Worm (Caenorhabditis elegans): Measurements from ENCODE around the gene rsu-1.
A peak's percentile ranks its signal among the peaks of the same experiment; 100 is the strongest.

rsu-1 gene

DNA sequence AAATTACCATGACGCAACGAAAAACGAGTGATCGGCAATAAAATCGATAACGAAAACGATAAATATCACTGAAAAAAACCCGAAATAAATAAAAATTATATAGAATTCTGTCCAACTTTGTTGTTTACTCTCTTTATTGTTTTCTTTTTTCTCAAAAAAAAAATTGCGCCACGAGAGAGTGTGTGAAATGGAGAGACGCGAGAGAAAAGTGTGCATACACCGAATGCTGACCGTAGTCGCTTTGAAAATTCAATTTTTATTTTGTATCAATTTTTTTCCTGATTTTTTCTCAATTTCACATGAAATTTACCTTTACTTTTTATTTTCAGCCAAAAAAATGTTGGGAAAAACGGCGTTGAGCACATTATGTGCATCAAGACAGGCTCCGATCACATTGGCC, 38.1 kb downstream of the rsu-1 start, which contains the start of the genes M01F1.4 and mrpl-35 (continued):
- TF ChIP-seq lsy-2 (tag; optimal IDR thresholded peaks at IDR 0.05) (peak in 1 of 2 experiments; percentile 97), zip-11 (GFP tag; IDR thresholded peaks at IDR 0.05) (no peak), T20F7.1 (GFP tag; optimal IDR thresholded peaks at IDR 0.05) (no peak), mdl-1 (tag; optimal IDR thresholded peaks at IDR 0.05) (no peak), duxl-1 (tag; optimal IDR thresholded peaks at IDR 0.05; ENCODE audit: poor library complexity) (no peak), F44E2.7 (GFP tag; IDR thresholded peaks at IDR 0.05) (no peak), hlh-30 (tag; optimal IDR thresholded peaks at IDR 0.05; ENCODE audit: insufficient read depth) (peak; percentile 36), R02D3.7 (tag; optimal IDR thresholded peaks at IDR 0.05) (no peak), Y105C5A.15 (GFP tag; IDR thresholded peaks at IDR 0.05) (no peak), madf-5 (GFP tag; IDR thresholded peaks at IDR 0.05) (no peak), saeg-2 (GFP tag; IDR thresholded peaks at IDR 0.05) (no peak), lim-7 (GFP tag; IDR thresholded peaks at IDR 0.05) (no peak), dmd-9 (GFP tag; IDR thresholded peaks at IDR 0.05) (no peak), egl-27 (tag; optimal IDR thresholded peaks at IDR 0.05) (no peak), snpc-1.2 (GFP tag; IDR thresholded peaks at IDR 0.05) (no peak)

DNA sequence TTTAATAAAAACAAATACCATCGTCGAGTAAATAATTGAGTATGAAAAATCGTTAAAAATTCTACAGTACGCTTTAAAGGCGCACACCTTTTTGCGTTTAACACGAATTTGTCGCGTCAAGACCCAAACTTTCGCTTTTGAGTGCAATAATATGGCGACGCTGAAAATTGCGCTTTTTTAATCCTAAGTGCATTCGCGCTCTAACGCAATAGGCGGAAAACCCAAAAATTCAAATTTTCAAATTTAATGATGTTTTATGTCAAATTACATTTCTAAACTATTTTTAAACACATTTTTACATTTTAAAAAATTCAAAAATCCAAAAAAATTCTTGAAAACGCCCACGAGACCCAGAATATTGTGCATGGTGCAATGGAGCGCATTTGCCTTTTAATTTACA, 40.0 kb downstream of the rsu-1 start:
- TF ChIP-seq lin-38 (GFP tag; IDR thresholded peaks at IDR 0.05): peak; percentile 46
- TF ChIP-seq gei-8 (GFP tag; optimal IDR thresholded peaks at IDR 0.05): no peak

DNA sequence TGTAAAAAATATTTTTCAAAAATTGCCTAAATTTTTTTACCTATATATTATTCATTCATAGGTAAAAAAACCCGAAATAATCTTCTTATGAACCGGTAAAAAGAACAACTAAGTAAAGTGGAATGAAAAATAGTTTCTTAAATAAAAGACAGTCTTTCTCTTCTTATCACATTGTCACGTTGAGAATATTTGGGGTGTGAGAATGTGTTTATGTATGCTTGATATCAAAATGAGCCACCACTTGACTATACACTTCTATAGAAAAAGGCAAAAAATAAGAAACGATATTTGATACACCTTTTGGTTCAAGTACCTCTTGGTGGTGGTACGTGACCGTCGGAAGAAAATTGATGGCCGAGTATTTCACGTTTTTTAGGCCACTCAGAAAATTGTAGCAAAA, 47.7 kb downstream of the rsu-1 start, which contains the start of gene hmit-1.3:
Gene hmit-1.3 (minus strand): TSS at position 103 of the 400 bp plus-strand sequence.
- TF ChIP-seq nhr-25 (tag; optimal IDR thresholded peaks at IDR 0.05; ENCODE audit: borderline replicate concordance, insufficient read depth) (no peak), Y48G9A.11 (GFP tag; IDR thresholded peaks at IDR 0.05) (no peak), ama-1 (optimal IDR thresholded peaks at IDR 0.05) (no peak), set-16 (GFP tag; IDR thresholded peaks at IDR 0.05) (no peak), unc-62 (GFP tag; optimal IDR thresholded peaks at IDR 0.05 in 1 of 2) (no peak), unc-62 (tag; optimal IDR thresholded peaks at IDR 0.05) (no peak), jun-1 (tag; optimal IDR thresholded peaks at IDR 0.05) (no peak), F37D6.2 (tag; optimal IDR thresholded peaks at IDR 0.05) (no peak), ceh-32 (tag; optimal IDR thresholded peaks at IDR 0.05; ENCODE audit: poor library complexity) (no peak), zfp-3 (GFP tag; conservative IDR thresholded peaks at IDR 0.05) (no peak), dmd-6 (GFP tag; IDR thresholded peaks at IDR 0.05) (0 out of 2 replicates have a peak, but pooled peaks have one; percentile 15), nhr-102 (tag; optimal IDR thresholded peaks at IDR 0.05) (no peak), spr-1 (tag; optimal IDR thresholded peaks at IDR 0.05) (no peak), pqm-1 (tag; optimal IDR thresholded peaks at IDR 0.05) (peak; percentile 20), hmg-1.1 (GFP tag; IDR thresholded peaks at IDR 0.05) (no peak), nhr-6 (tag; optimal IDR thresholded peaks at IDR 0.05) (no peak), hlh-11 (tag; optimal IDR thresholded peaks at IDR 0.05) (peak; percentile 18), egl-43 (GFP tag; IDR thresholded peaks at IDR 0.05) (no peak), zip-11 (GFP tag; IDR thresholded peaks at IDR 0.05) (no peak), ZK337.2 (GFP tag; IDR thresholded peaks at IDR 0.05) (no peak), zag-1 (tag; optimal IDR thresholded peaks at IDR 0.05) (no peak), zfp-2 (tag; optimal IDR thresholded peaks at IDR 0.05) (no peak), dpl-1 (GFP tag; optimal IDR thresholded peaks at IDR 0.05) (no peak), aha-1 (tag) (peak; percentile 86), lin-15B (tag; optimal IDR thresholded peaks at IDR 0.05) (no peak), madf-9 (GFP tag; conservative IDR thresholded peaks at IDR 0.05) (no peak), ces-1 (GFP tag; optimal IDR thresholded peaks at IDR 0.05) (no peak), php-3 (GFP tag; IDR thresholded peaks at IDR 0.05) (no peak), dmd-9 (GFP tag; IDR thresholded peaks at IDR 0.05) (no peak), F49E8.2 (tag; optimal IDR thresholded peaks at IDR 0.05; ENCODE audit: borderline replicate concordance) (no peak), nhr-76 (tag; optimal IDR thresholded peaks at IDR 0.05) (no peak), daf-16 (GFP tag; optimal IDR thresholded peaks at IDR 0.05) (no peak), daf-16 (tag; optimal IDR thresholded peaks at IDR 0.05) (peak; percentile 71), egl-27 (tag; optimal IDR thresholded peaks at IDR 0.05) (no peak), mdt-29 (GFP tag; IDR thresholded peaks at IDR 0.05) (no peak)
